Fruit fly (Drosophila melanogaster) Kc167 (cell line): ENCODE results near the gene jp.

Experiments used
- insv ChIP-seq: fragments of >200 bp; optimal IDR thresholded peaks from 3 replicates; lab custom pipeline; 2018; ENCODE audit warnings: missing external identifiers
- psq ChIP-seq: fragments of >200 bp; optimal IDR thresholded peaks from 2 replicates; lab custom pipeline; 2017; ENCODE audit warnings: missing external identifiers

- no peak for TF ChIP-seq insv (lab: Kevin White, UChicago)
- TF ChIP-seq psq, result no peak
Observed at dm6 chr2L:9612654-9613005, 46.1 kb upstream of the jp start.
